Fruit fly (Drosophila melanogaster): ENCODE data around the gene mge.

Gene mge

DNA sequence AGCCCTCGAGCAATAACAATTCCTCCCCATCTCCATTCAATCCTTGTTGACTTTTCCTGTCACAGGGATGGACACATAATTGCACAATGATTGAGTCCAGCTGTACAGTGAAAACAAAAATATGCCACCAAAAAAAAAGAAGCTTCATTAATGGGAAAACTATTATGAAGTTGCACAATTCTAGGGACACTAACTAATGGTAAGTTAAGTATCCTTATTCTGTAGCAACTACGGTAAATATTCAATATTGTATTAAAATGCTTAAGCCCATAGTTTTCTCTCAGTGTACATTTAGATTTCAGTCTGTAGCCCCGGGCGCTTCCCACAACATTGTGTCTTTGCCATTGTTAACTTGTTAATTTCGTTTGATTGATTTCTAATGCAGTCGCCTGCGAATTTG lies 34.7 kb downstream of the mge start (continued):
- no peak for TF ChIP-seq scrt (GFP tag; optimal IDR thresholded peaks at IDR 0.05)
- peak; percentile 35 for TF ChIP-seq CoRest (tag; optimal IDR thresholded peaks at IDR 0.05)
- no peak for TF ChIP-seq pzg (GFP tag; optimal IDR thresholded peaks at IDR 0.05)
- TF ChIP-seq Hsf (GFP tag; optimal IDR thresholded peaks at IDR 0.05): peak; percentile 25
- peak; percentile 43 for TF ChIP-seq CG10462 (GFP tag; optimal IDR thresholded peaks at IDR 0.05)
- no peak for TF ChIP-seq Oaz (GFP tag; IDR thresholded peaks at IDR 0.05)
- peak; percentile 32 for TF ChIP-seq sima (GFP tag; optimal IDR thresholded peaks at IDR 0.05)
- TF ChIP-seq slou (GFP tag; optimal IDR thresholded peaks at IDR 0.05): no peak
- peak; percentile 53 for TF ChIP-seq grau (tag; optimal IDR thresholded peaks at IDR 0.05)
- no peak for TF ChIP-seq Hr39 (optimal IDR thresholded peaks at IDR 0.05)
- TF ChIP-seq nau (GFP tag; optimal IDR thresholded peaks at IDR 0.05): no peak
- TF ChIP-seq bowl (GFP tag; IDR thresholded peaks at IDR 0.05): no peak
- TF ChIP-seq sens (GFP tag): peak; percentile 92
- TF ChIP-seq pita (GFP tag; optimal IDR thresholded peaks at IDR 0.05): no peak
- peak; percentile 4 for TF ChIP-seq Elba2 (GFP tag; optimal IDR thresholded peaks at IDR 0.05)
- peak; percentile 9 for TF ChIP-seq CG15601 (tag; optimal IDR thresholded peaks at IDR 0.05)
- TF ChIP-seq Trl (optimal IDR thresholded peaks at IDR 0.05): no peak
- TF ChIP-seq Trl (GFP tag; optimal IDR thresholded peaks at IDR 0.05): peak; percentile 29
- TF ChIP-seq CG18619 (GFP tag; optimal IDR thresholded peaks at IDR 0.05): no peak
- peak; percentile 26 for TF ChIP-seq CG12219 (GFP tag; optimal IDR thresholded peaks at IDR 0.05)
- TF ChIP-seq CG16813 (GFP tag; IDR thresholded peaks at IDR 0.05; ENCODE audit: partially characterized antibody): no peak
- TF ChIP-seq Awh (GFP tag; IDR thresholded peaks at IDR 0.05): peak; percentile 51; the same call in 1 of the 2 replicates
- TF ChIP-seq CG10274 (GFP tag; optimal IDR thresholded peaks at IDR 0.05): no peak
- TF ChIP-seq CG13624 (GFP tag; optimal IDR thresholded peaks at IDR 0.05): no peak
- no peak for TF ChIP-seq CG3065 (GFP tag; optimal IDR thresholded peaks at IDR 0.05)
- TF ChIP-seq Kr (GFP tag; optimal IDR thresholded peaks at IDR 0.05): no peak
- no peak for TF ChIP-seq bigmax (GFP tag; optimal IDR thresholded peaks at IDR 0.05)
- peak; percentile 11 for TF ChIP-seq CG7928 (GFP tag; optimal IDR thresholded peaks at IDR 0.05)
- peak; percentile 17 for TF ChIP-seq ATbp (GFP tag; optimal IDR thresholded peaks at IDR 0.05)
- peak; percentile 35 for TF ChIP-seq CG2202 (tag; optimal IDR thresholded peaks at IDR 0.05)
- peak; percentile 40 for TF ChIP-seq CG8924 (tag; optimal IDR thresholded peaks at IDR 0.05)
- peak; percentile 33 for TF ChIP-seq ac (GFP tag; optimal IDR thresholded peaks at IDR 0.05)
- no peak for TF ChIP-seq Rfx (GFP tag; IDR thresholded peaks at IDR 0.05)
- no peak for TF ChIP-seq btn (GFP tag; optimal IDR thresholded peaks at IDR 0.05)
- 0 out of 3 replicates have a peak, but pooled peaks have one; percentile 38 for TF ChIP-seq CG7357 (GFP tag; IDR thresholded peaks at IDR 0.05)
- TF ChIP-seq Sry-δ (GFP tag; optimal IDR thresholded peaks at IDR 0.05): no peak
- no peak for TF ChIP-seq CG14441 (GFP tag; IDR thresholded peaks at IDR 0.05)
- TF ChIP-seq Hand (GFP tag; optimal IDR thresholded peaks at IDR 0.05): no peak
- TF ChIP-seq Dbx (GFP tag; IDR thresholded peaks at IDR 0.05): no peak
- TF ChIP-seq unc-4 (GFP tag; IDR thresholded peaks at IDR 0.05; ENCODE audit: partially characterized antibody): no peak
- TF ChIP-seq pb (GFP tag; optimal IDR thresholded peaks at IDR 0.05): no peak
- peak in 1 of 2 experiments; percentile 22 for TF ChIP-seq dpn (GFP tag; optimal IDR thresholded peaks at IDR 0.05)
- no peak for TF ChIP-seq CG5245 (GFP tag; optimal IDR thresholded peaks at IDR 0.05)
- no peak for TF ChIP-seq tll (GFP tag; optimal IDR thresholded peaks at IDR 0.05)
- TF ChIP-seq vnd (GFP tag; IDR thresholded peaks at IDR 0.05; ENCODE audit: partially characterized antibody): no peak
- TF ChIP-seq CG18476 (GFP tag; optimal IDR thresholded peaks at IDR 0.05): peak; percentile 21
- TF ChIP-seq CG7271 (tag; optimal IDR thresholded peaks at IDR 0.05): no peak
- peak; percentile 17 for TF ChIP-seq CG7786 (GFP tag; optimal IDR thresholded peaks at IDR 0.05)
- TF ChIP-seq phol (tag; optimal IDR thresholded peaks at IDR 0.05): peak; percentile 45
- TF ChIP-seq CG12236 (GFP tag; optimal IDR thresholded peaks at IDR 0.05): peak; percentile 16
- TF ChIP-seq CG11085 (GFP tag; IDR thresholded peaks at IDR 0.05): no peak
- TF ChIP-seq Vsx1 (GFP tag; optimal IDR thresholded peaks at IDR 0.05): no peak

Measured in whole organism, embryonic.